Worm (Caenorhabditis elegans) whole organism, midembryonic: ENCODE data around the gene rtfo-1.

Source experiments
- T22C8.4 ChIP-seq: fragments of 200-800 bp; sonication (Bioruptor generic); IDR thresholded peaks from 2 replicates; pipeline ENCODE4 v1.3.6; 2022; ENCODE audit warnings: missing genetic modification characterization, missing compliant biosample characterization
- cog-1 ChIP-seq: sonication (generic microtip); optimal IDR thresholded peaks from 2 replicates; lab custom pipeline; 2016; ENCODE audit warnings: missing genetic modification characterization, missing compliant biosample characterization
- flt-1 ChIP-seq: fragments of 200-800 bp; sonication (Bioruptor generic); IDR thresholded peaks from 2 replicates; pipeline ENCODE4 v1.3.6; 2022; ENCODE audit warnings: missing genetic modification characterization, missing compliant biosample characterization
- klf-2 ChIP-seq: fragments of 200-800 bp; sonication (Bioruptor generic); conservative IDR thresholded peaks from 2 replicates; pipeline ENCODE4 v1.3.6; 2022; ENCODE audit warnings: missing genetic modification reagents, missing genetic modification characterization, missing compliant biosample characterization
- med-1 ChIP-seq: sonication (generic microtip); optimal IDR thresholded peaks from 2 replicates; lab custom pipeline; 2017; ENCODE audit warnings: missing genetic modification characterization, mild to moderate bottlenecking, missing compliant biosample characterization, antibody characterized with exemption, missing genetic modification reagents; ENCODE audit not compliant: insufficient read depth
- ref-1 ChIP-seq: fragments of 200-800 bp; sonication (Bioruptor generic); conservative IDR thresholded peaks from 2 replicates; pipeline ENCODE4 v1.3.6; 2022; ENCODE audit warnings: missing genetic modification reagents, missing genetic modification characterization, missing compliant biosample characterization
- tab-1 ChIP-seq: fragments of 200-800 bp; sonication (Bioruptor generic); IDR thresholded peaks from 2 replicates; pipeline ENCODE4 v1.3.6; 2022; ENCODE audit warnings: missing genetic modification characterization, missing compliant biosample characterization
- ztf-23 ChIP-seq: fragments of 200-800 bp; sonication (Bioruptor generic); IDR thresholded peaks from 2 replicates; pipeline ENCODE4 v1.3.6; 2022; ENCODE audit warnings: missing genetic modification reagents, missing genetic modification characterization, missing compliant biosample characterization
- ztf-29 ChIP-seq: fragments of 200-800 bp; sonication (Bioruptor generic); IDR thresholded peaks from 2 replicates; pipeline ENCODE4 v1.3.6; 2022; ENCODE audit warnings: missing genetic modification reagents, missing genetic modification characterization, missing compliant biosample characterization

rtfo-1 gene

ce11 chrV:9603488-9603887 lies 21.0 kb upstream of the rtfo-1 start:
- peak; percentile 75; the same call in 1 of the 2 replicates for TF ChIP-seq flt-1 (GFP tag; lab: Robert Waterston, UW)

ce11 chrV:9590317-9590716 lies 7.9 kb upstream of the rtfo-1 start, which contains the start of gene K09G1.2:
Gene K09G1.2 (plus strand): TSS chrV:9590617.
- no peak for TF ChIP-seq T22C8.4 (GFP tag; lab: Robert Waterston, UW)
- no peak for TF ChIP-seq med-1
- no peak for TF ChIP-seq ref-1
- no peak for TF ChIP-seq cog-1 (tag; lab: Kevin White, UChicago)
- no peak for TF ChIP-seq flt-1 (GFP tag; lab: Robert Waterston, UW)
- TF ChIP-seq ztf-29 (GFP tag; lab: Robert Waterston, UW), result no peak
- no peak for TF ChIP-seq tab-1 (GFP tag; lab: Robert Waterston, UW)
- no peak for TF ChIP-seq klf-2 (GFP tag; lab: Robert Waterston, UW)
- no peak for TF ChIP-seq ztf-23 (GFP tag; lab: Robert Waterston, UW)

- TF ChIP-seq flt-1 (GFP tag; lab: Robert Waterston, UW) (no peak), ref-1 (no peak), cog-1 (tag; lab: Kevin White, UChicago) (no peak), ztf-29 (GFP tag; lab: Robert Waterston, UW) (no peak), ztf-23 (GFP tag; lab: Robert Waterston, UW) (no peak), klf-2 (GFP tag; lab: Robert Waterston, UW) (no peak), T22C8.4 (GFP tag; lab: Robert Waterston, UW) (no peak), tab-1 (GFP tag; lab: Robert Waterston, UW) (no peak), med-1 (no peak)
These were observed 6.1 kb upstream of the rtfo-1 start for ce11 chrV:9588574-9588973.

ce11 chrV:9587619-9588018 lies 5.2 kb upstream of the rtfo-1 start:
- TF ChIP-seq tab-1 (GFP tag; lab: Robert Waterston, UW) (no peak), cog-1 (tag; lab: Kevin White, UChicago) (no peak)

DNA sequence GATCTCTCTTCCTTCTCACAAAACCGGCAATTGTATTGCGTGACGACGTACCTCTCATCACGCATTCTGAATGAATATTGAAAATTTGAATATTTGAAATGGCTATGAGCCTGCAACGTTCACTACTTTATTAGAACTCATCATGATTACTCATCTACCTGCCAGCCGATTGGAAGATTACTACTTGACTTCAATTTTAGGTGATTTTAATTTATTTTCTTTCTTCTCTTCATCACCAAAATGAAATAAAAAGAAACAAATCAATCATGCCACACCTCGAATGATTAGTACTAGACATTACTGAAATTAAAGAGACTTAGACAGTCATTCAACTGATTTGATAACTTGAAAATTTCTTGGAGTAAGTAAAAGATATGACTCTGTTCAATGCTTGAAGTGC lies 1.8 kb upstream of the rtfo-1 start:
- TF ChIP-seq T22C8.4 (GFP tag; lab: Robert Waterston, UW) (no peak), med-1 (no peak)

DNA sequence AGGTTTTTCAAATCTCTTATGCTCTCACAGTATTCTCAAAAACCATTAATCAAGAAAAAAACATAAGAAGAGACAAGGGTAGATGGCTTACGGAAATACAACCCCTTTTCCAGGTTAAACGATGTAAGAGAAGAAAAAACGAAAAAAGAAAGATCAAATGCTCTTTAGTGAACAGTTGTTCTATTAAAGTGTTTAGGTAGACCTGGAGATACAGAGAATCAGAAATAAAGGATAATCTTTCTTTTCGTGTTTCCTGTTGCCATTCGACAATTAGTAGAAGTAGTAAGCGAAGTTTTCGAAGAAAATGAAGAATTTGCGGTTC lies 840 bp upstream of the rtfo-1 start, which contains the start of gene K09G1.1:
K09G1.1 (plus strand) TSS at position 223 of the 322 bp plus-strand sequence.
- TF ChIP-seq ztf-23 (GFP tag; lab: Robert Waterston, UW) (no peak), tab-1 (GFP tag; lab: Robert Waterston, UW) (no peak), ref-1 (no peak), flt-1 (GFP tag; lab: Robert Waterston, UW) (no peak)

ce11 chrV:9576991-9577390 lies 5.5 kb downstream of the rtfo-1 start, which contains the start of gene F25B3.2:
Gene F25B3.2 (plus strand): TSS chrV:9577291.
- no peak for TF ChIP-seq ztf-29 (GFP tag; lab: Robert Waterston, UW)
- no peak for TF ChIP-seq med-1
- no peak for TF ChIP-seq ref-1
- TF ChIP-seq flt-1 (GFP tag; lab: Robert Waterston, UW), result no peak
- no peak for TF ChIP-seq T22C8.4 (GFP tag; lab: Robert Waterston, UW)
- no peak for TF ChIP-seq ztf-23 (GFP tag; lab: Robert Waterston, UW)
- TF ChIP-seq cog-1 (tag; lab: Kevin White, UChicago), result no peak
- TF ChIP-seq klf-2 (GFP tag; lab: Robert Waterston, UW), result no peak
- TF ChIP-seq tab-1 (GFP tag; lab: Robert Waterston, UW), result no peak

DNA sequence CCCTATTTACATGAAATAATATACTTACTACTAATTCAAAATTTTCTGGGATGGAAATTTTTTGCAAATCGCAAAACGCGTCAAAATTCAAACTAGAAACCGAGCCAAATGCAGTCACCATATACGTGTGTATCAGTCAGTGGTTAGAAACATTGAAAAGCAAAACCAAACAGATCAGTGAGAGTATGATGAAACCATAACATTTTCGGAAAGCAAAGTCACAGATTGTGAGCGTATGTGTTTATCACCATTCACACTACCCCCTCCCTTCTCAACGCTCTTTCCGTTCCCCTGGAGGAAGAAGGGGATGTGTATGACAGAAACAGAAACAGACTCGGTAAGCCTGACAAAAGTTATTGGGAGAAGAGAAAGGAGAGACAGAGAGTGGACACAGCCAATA lies 10.8 kb downstream of the rtfo-1 start:
- TF ChIP-seq flt-1 (GFP tag; lab: Robert Waterston, UW) (no peak), med-1 (no peak), cog-1 (tag; lab: Kevin White, UChicago) (no peak), ref-1 (no peak), klf-2 (GFP tag; lab: Robert Waterston, UW) (no peak), tab-1 (GFP tag; lab: Robert Waterston, UW) (no peak), ztf-23 (GFP tag; lab: Robert Waterston, UW) (no peak), ztf-29 (GFP tag; lab: Robert Waterston, UW) (no peak), T22C8.4 (GFP tag; lab: Robert Waterston, UW) (no peak)

ce11 chrV:9571056-9571455 lies 11.4 kb downstream of the rtfo-1 start:
- TF ChIP-seq flt-1 (GFP tag; lab: Robert Waterston, UW), result no peak

ce11 chrV:9570197-9570596 lies 12.2 kb downstream of the rtfo-1 start, which contains the start of gene F25B3.5:
Gene F25B3.5 (minus strand): TSS chrV:9570297.
- TF ChIP-seq flt-1 (GFP tag; lab: Robert Waterston, UW), result no peak
- no peak for TF ChIP-seq ref-1
- TF ChIP-seq cog-1 (tag; lab: Kevin White, UChicago), result no peak
- TF ChIP-seq ztf-23 (GFP tag; lab: Robert Waterston, UW), result no peak
- no peak for TF ChIP-seq tab-1 (GFP tag; lab: Robert Waterston, UW)
- TF ChIP-seq klf-2 (GFP tag; lab: Robert Waterston, UW), result no peak
- no peak for TF ChIP-seq med-1
- TF ChIP-seq T22C8.4 (GFP tag; lab: Robert Waterston, UW), result no peak
- no peak for TF ChIP-seq ztf-29 (GFP tag; lab: Robert Waterston, UW)

DNA sequence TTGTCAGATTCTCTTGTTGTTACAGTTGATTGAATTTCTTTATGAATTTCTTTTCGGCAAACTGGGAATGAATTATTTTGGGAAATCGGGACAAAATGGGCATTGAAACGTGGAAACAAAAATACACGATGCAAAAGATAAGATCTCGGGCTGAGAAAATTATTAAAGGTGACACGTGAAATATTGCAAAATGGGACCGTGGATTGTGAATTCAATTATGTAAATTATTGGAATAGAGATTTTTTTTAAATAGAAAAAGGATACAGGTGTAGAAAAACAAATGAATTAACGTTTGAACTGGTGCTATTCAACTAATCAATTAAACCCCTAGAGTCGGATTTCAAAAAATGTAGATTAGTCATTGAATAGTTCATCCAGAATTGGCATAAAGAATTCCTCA lies 13.7 kb downstream of the rtfo-1 start, which contains the start of gene F25B3.4:
F25B3.4 (minus strand) TSS at position 101 of the 400 bp plus-strand sequence.
- TF ChIP-seq med-1, result no peak
- TF ChIP-seq klf-2 (GFP tag; lab: Robert Waterston, UW), result no peak
- no peak for TF ChIP-seq flt-1 (GFP tag; lab: Robert Waterston, UW)
- no peak for TF ChIP-seq ref-1
- TF ChIP-seq tab-1 (GFP tag; lab: Robert Waterston, UW), result no peak
- no peak for TF ChIP-seq ztf-23 (GFP tag; lab: Robert Waterston, UW)
- no peak for TF ChIP-seq T22C8.4 (GFP tag; lab: Robert Waterston, UW)
- no peak for TF ChIP-seq ztf-29 (GFP tag; lab: Robert Waterston, UW)
- no peak for TF ChIP-seq cog-1 (tag; lab: Kevin White, UChicago)
